Fruit fly (Drosophila melanogaster): Measurements from ENCODE around the gene dind.

dm6 chr3R:18639662-18640061 lies 37.7 kb downstream of the dind start:
- TF ChIP-seq CG12605 (GFP tag; IDR thresholded peaks at IDR 0.05) (peak; percentile 27; the same call in 1 of the 2 replicates), gl (tag; optimal IDR thresholded peaks at IDR 0.05) (no peak), CG15710 (tag; optimal IDR thresholded peaks at IDR 0.05) (no peak), CG32121 (GFP tag; IDR thresholded peaks at IDR 0.05) (peak; percentile 59)
